Worm (Caenorhabditis elegans): ENCODE results near the gene him-18.

him-18 gene

ce11 chrIII:4679963-4680484 is 35.0 kb downstream of the him-18 start, which contains the start of gene srg-11:
Gene srg-11 (plus strand): TSS chrIII:4680013.
- no peak for TF ChIP-seq cog-1 (tag; optimal IDR thresholded peaks at IDR 0.05)
- TF ChIP-seq flt-1 (GFP tag; IDR thresholded peaks at IDR 0.05) = no peak
- TF ChIP-seq tab-1 (GFP tag; IDR thresholded peaks at IDR 0.05) = no peak
- no peak for TF ChIP-seq T22C8.4 (GFP tag; IDR thresholded peaks at IDR 0.05)
- TF ChIP-seq ref-1 (GFP tag; conservative IDR thresholded peaks at IDR 0.05) = no peak
- no peak for TF ChIP-seq ztf-23 (GFP tag; IDR thresholded peaks at IDR 0.05)
- TF ChIP-seq ztf-29 (GFP tag; IDR thresholded peaks at IDR 0.05) = no peak
- TF ChIP-seq med-1 (GFP tag; optimal IDR thresholded peaks at IDR 0.05; ENCODE audit: insufficient read depth) = no peak
- TF ChIP-seq klf-2 (GFP tag; conservative IDR thresholded peaks at IDR 0.05) = no peak

ce11 chrIII:4677466-4677865 is 37.5 kb downstream of the him-18 start, which contains the start of gene srg-10:
Gene srg-10 (plus strand): TSS chrIII:4677766.
- TF ChIP-seq klf-2 (GFP tag; conservative IDR thresholded peaks at IDR 0.05) (no peak), med-1 (GFP tag; optimal IDR thresholded peaks at IDR 0.05; ENCODE audit: insufficient read depth) (no peak), tab-1 (GFP tag; IDR thresholded peaks at IDR 0.05) (no peak), T22C8.4 (GFP tag; IDR thresholded peaks at IDR 0.05) (no peak), flt-1 (GFP tag; IDR thresholded peaks at IDR 0.05) (no peak), cog-1 (tag; optimal IDR thresholded peaks at IDR 0.05) (no peak), ztf-29 (GFP tag; IDR thresholded peaks at IDR 0.05) (no peak), ztf-23 (GFP tag; IDR thresholded peaks at IDR 0.05) (no peak), ref-1 (GFP tag; conservative IDR thresholded peaks at IDR 0.05) (no peak)

- no peak for TF ChIP-seq tab-1 (GFP tag; IDR thresholded peaks at IDR 0.05)
- TF ChIP-seq ztf-23 (GFP tag; IDR thresholded peaks at IDR 0.05) = no peak
- TF ChIP-seq cog-1 (tag; optimal IDR thresholded peaks at IDR 0.05) = no peak
- no peak for TF ChIP-seq ztf-29 (GFP tag; IDR thresholded peaks at IDR 0.05)
- no peak for TF ChIP-seq T22C8.4 (GFP tag; IDR thresholded peaks at IDR 0.05)
Measured at ce11 chrIII:4671949-4672348, 43.0 kb downstream of the him-18 start, which contains the start of gene srg-13. Gene srg-13 (plus strand): TSS chrIII:4672249.

- TF ChIP-seq cog-1 (tag; optimal IDR thresholded peaks at IDR 0.05) (no peak), ztf-23 (GFP tag; IDR thresholded peaks at IDR 0.05) (no peak), ztf-29 (GFP tag; IDR thresholded peaks at IDR 0.05) (no peak), ref-1 (GFP tag; conservative IDR thresholded peaks at IDR 0.05) (no peak), tab-1 (GFP tag; IDR thresholded peaks at IDR 0.05) (no peak), klf-2 (GFP tag; conservative IDR thresholded peaks at IDR 0.05) (no peak), flt-1 (GFP tag; IDR thresholded peaks at IDR 0.05) (no peak), med-1 (GFP tag; optimal IDR thresholded peaks at IDR 0.05; ENCODE audit: insufficient read depth) (no peak), T22C8.4 (GFP tag; IDR thresholded peaks at IDR 0.05) (no peak)
Measured at ce11 chrIII:4671491-4671890, 43.5 kb downstream of the him-18 start, which contains the start of gene T23F11.11. Gene T23F11.11 (minus strand): TSS chrIII:4671591.

ce11 chrIII:4668073-4668472 is 46.9 kb downstream of the him-18 start:
- TF ChIP-seq klf-2 (GFP tag; conservative IDR thresholded peaks at IDR 0.05) = no peak
- TF ChIP-seq ztf-29 (GFP tag; IDR thresholded peaks at IDR 0.05) = no peak
- no peak for TF ChIP-seq cog-1 (tag; optimal IDR thresholded peaks at IDR 0.05)
- no peak for TF ChIP-seq ztf-23 (GFP tag; IDR thresholded peaks at IDR 0.05)
- TF ChIP-seq med-1 (GFP tag; optimal IDR thresholded peaks at IDR 0.05; ENCODE audit: insufficient read depth) = no peak
- no peak for TF ChIP-seq tab-1 (GFP tag; IDR thresholded peaks at IDR 0.05)
- no peak for TF ChIP-seq flt-1 (GFP tag; IDR thresholded peaks at IDR 0.05)
- TF ChIP-seq T22C8.4 (GFP tag; IDR thresholded peaks at IDR 0.05) = no peak
- no peak for TF ChIP-seq ref-1 (GFP tag; conservative IDR thresholded peaks at IDR 0.05)

DNA sequence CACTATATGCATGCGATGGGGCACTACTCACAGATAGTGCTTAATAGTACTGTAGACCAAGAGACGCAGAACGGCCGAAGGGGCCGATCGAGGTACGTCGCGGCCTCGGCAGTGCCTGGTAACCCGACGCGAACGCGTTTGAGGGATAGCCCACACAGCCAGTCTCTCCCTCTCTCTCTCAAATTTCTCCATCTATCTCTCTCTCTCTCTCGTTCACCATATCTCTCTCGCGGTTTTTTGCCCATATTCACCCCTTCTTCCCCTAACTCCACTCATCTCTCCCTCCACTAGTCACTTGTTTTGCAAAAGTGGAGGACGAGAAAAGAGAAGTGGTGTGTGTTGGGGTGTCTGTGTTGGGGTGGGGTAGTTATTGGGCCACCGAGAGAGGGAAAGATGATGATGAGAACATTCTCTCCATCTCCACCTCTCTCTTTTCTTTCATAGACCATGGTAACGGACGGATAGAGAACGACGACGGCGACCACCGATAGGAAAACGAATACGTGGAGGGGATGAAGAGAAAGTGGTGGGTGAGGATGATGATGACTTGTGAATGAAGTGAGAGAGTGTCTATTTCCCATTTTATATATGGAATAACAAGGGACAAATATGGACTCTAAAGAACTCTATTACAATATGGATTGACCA is 48.1 kb downstream of the him-18 start:
- no peak for TF ChIP-seq ref-1 (GFP tag; conservative IDR thresholded peaks at IDR 0.05)
- TF ChIP-seq T22C8.4 (GFP tag; IDR thresholded peaks at IDR 0.05) = no peak
- TF ChIP-seq ztf-29 (GFP tag; IDR thresholded peaks at IDR 0.05) = no peak
- 0 out of 2 replicates have a peak, but pooled peaks have one; percentile 37 for TF ChIP-seq klf-2 (GFP tag; conservative IDR thresholded peaks at IDR 0.05)
- TF ChIP-seq ztf-23 (GFP tag; IDR thresholded peaks at IDR 0.05) = no peak
- TF ChIP-seq med-1 (GFP tag; optimal IDR thresholded peaks at IDR 0.05; ENCODE audit: insufficient read depth) = no peak
- no peak for TF ChIP-seq cog-1 (tag; optimal IDR thresholded peaks at IDR 0.05)
- peak; percentile 62; the same call in 1 of the 2 replicates for TF ChIP-seq flt-1 (GFP tag; IDR thresholded peaks at IDR 0.05)
- no peak for TF ChIP-seq tab-1 (GFP tag; IDR thresholded peaks at IDR 0.05)

ce11 chrIII:4665272-4665671 is 49.7 kb downstream of the him-18 start, which contains the start of gene T23F11.4:
Gene T23F11.4 (minus strand): TSS chrIII:4665372.
- TF ChIP-seq T22C8.4 (GFP tag; IDR thresholded peaks at IDR 0.05) (no peak), cog-1 (tag; optimal IDR thresholded peaks at IDR 0.05) (no peak), ztf-23 (GFP tag; IDR thresholded peaks at IDR 0.05) (no peak), ztf-29 (GFP tag; IDR thresholded peaks at IDR 0.05) (no peak), klf-2 (GFP tag; conservative IDR thresholded peaks at IDR 0.05) (no peak), med-1 (GFP tag; optimal IDR thresholded peaks at IDR 0.05; ENCODE audit: insufficient read depth) (no peak), flt-1 (GFP tag; IDR thresholded peaks at IDR 0.05) (no peak), ref-1 (GFP tag; conservative IDR thresholded peaks at IDR 0.05) (no peak), tab-1 (GFP tag; IDR thresholded peaks at IDR 0.05) (no peak)

Data from whole organism, midembryonic.